Worm (Caenorhabditis elegans): ENCODE measurements around the gene F09E10.7.

The F09E10.7 gene

DNA sequence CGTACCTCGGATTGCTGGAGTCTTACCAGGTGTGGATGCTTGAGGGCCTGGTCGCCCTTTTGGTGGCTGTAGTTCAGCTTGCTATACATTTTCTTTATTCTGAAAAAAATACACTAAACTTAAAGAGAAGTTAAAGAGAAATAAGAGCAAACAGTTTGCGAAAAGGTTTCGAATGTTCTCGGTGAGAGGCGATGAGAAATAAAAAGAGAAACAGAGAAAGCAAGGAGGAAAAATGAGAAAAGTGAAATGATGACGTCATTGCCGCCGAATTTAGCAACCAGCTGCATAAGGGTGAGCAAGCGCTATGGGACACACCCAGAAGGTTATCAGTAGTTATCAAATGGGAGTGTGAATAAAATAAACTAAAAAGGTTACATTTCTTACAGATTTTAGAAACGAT lies 47.9 kb downstream of the F09E10.7 start, which contains the start of gene cebp-1:
Gene cebp-1 (minus strand): TSS at position 99 of the 400 bp plus-strand sequence.
- TF ChIP-seq unc-62 (GFP tag; optimal IDR thresholded peaks at IDR 0.05): no peak

- no peak for TF ChIP-seq unc-62 (GFP tag; optimal IDR thresholded peaks at IDR 0.05)
Measured at ce11 chrX:1451816-1452602, 49.6 kb downstream of the F09E10.7 start.

ce11 chrX:1451240-1451639 lies 50.4 kb downstream of the F09E10.7 start:
- no peak for TF ChIP-seq unc-62 (GFP tag; optimal IDR thresholded peaks at IDR 0.05)

- TF ChIP-seq unc-62 (GFP tag; optimal IDR thresholded peaks at IDR 0.05): no peak
Measured at ce11 chrX:1450352-1450818, 51.3 kb downstream of the F09E10.7 start, which contains the start of gene W05H7.1. Gene W05H7.1, plus strand, starts transcription at chrX:1450768.

Measured in whole organism, dauer.